Fruit fly (Drosophila melanogaster): ENCODE results near the gene Ucp4B.

The Ucp4B gene

dm6 chr2L:5948775-5949526 is 20.7 kb upstream of the Ucp4B start, which contains the start of gene CG9044 (continued):
- TF ChIP-seq Sin3A (optimal IDR thresholded peaks at IDR 0.05) (peak; percentile 63), ewg (GFP tag; optimal IDR thresholded peaks at IDR 0.05) (peak; percentile 63), Sox102F (GFP tag; optimal IDR thresholded peaks at IDR 0.05) (no peak), CG7357 (GFP tag; IDR thresholded peaks at IDR 0.05) (0 out of 3 replicates have a peak, but pooled peaks have one; percentile 6), dati (GFP tag; IDR thresholded peaks at IDR 0.05) (no peak), ken (GFP tag; IDR thresholded peaks at IDR 0.05) (0 out of 3 replicates have a peak, but pooled peaks have one; percentile 28), bab2 (GFP tag; optimal IDR thresholded peaks at IDR 0.05) (peak; percentile 67), grn (GFP tag; optimal IDR thresholded peaks at IDR 0.05) (peak; percentile 70), Bdp1 (GFP tag; optimal IDR thresholded peaks at IDR 0.05) (peak; percentile 21), Hmr (GFP tag; optimal IDR thresholded peaks at IDR 0.05) (peak; percentile 33), CG17802 (tag; optimal IDR thresholded peaks at IDR 0.05) (peak; percentile 27), Deaf1 (tag; optimal IDR thresholded peaks at IDR 0.05) (no peak), ranshi (GFP tag; IDR thresholded peaks at IDR 0.05) (no peak), phol (tag; optimal IDR thresholded peaks at IDR 0.05) (peak; percentile 78), sisA (GFP tag; IDR thresholded peaks at IDR 0.05) (peak; percentile 52), Side (GFP tag; optimal IDR thresholded peaks at IDR 0.05) (peak; percentile 55), CG9609 (GFP tag; optimal IDR thresholded peaks at IDR 0.05) (peak; percentile 61), CG17912 (GFP tag; optimal IDR thresholded peaks at IDR 0.05) (peak; percentile 2), CG8089 (GFP tag; optimal IDR thresholded peaks at IDR 0.05) (peak; percentile 33), fd3F (GFP tag; optimal IDR thresholded peaks at IDR 0.05) (peak; percentile 46), croc (GFP tag; conservative IDR thresholded peaks at IDR 0.05) (peak; percentile 28; the same call in 1 of the 3 replicates), CG34422 (GFP tag; IDR thresholded peaks at IDR 0.05) (peak; percentile 49; the same call in 1 of the 3 replicates), CG12219 (GFP tag; optimal IDR thresholded peaks at IDR 0.05) (no peak), CG17186 (GFP tag; optimal IDR thresholded peaks at IDR 0.05) (peak; percentile 44), kay (GFP tag; optimal IDR thresholded peaks at IDR 0.05) (peak; percentile 24), CG31224 (GFP tag; IDR thresholded peaks at IDR 0.05) (0 out of 2 replicates have a peak, but pooled peaks have one; percentile 21), onecut (GFP tag; IDR thresholded peaks at IDR 0.05) (no peak), CG2712 (tag; optimal IDR thresholded peaks at IDR 0.05) (peak; percentile 67), CG14710 (tag; optimal IDR thresholded peaks at IDR 0.05) (peak; percentile 81), jigr1 (GFP tag; IDR thresholded peaks at IDR 0.05) (0 out of 3 replicates have a peak, but pooled peaks have one; percentile 23), sc (optimal IDR thresholded peaks at IDR 0.05) (no peak), sc (GFP tag; optimal IDR thresholded peaks at IDR 0.05) (peak; percentile 1), CG13624 (GFP tag; optimal IDR thresholded peaks at IDR 0.05) (peak; percentile 37), sens (GFP tag) (peak; percentile 87), ham (GFP tag; IDR thresholded peaks at IDR 0.05) (no peak), chinmo (GFP tag; IDR thresholded peaks at IDR 0.05; ENCODE audit: partially characterized antibody) (peak; percentile 81; the same call in 2 of the 4 replicates), trh (GFP tag; optimal IDR thresholded peaks at IDR 0.05) (peak; percentile 52), eyg (GFP tag; optimal IDR thresholded peaks at IDR 0.05) (peak; percentile 26), D (optimal IDR thresholded peaks at IDR 0.05) (no peak), D (GFP tag; optimal IDR thresholded peaks at IDR 0.05) (peak; percentile 34), lbe (GFP tag; optimal IDR thresholded peaks at IDR 0.05) (peak; percentile 65), CG33557 (GFP tag; optimal IDR thresholded peaks at IDR 0.05) (peak; percentile 7), Dip3 (GFP tag; optimal IDR thresholded peaks at IDR 0.05) (peak; percentile 66), hb (GFP tag; IDR thresholded peaks at IDR 0.05; ENCODE audit: partially characterized antibody) (peak; percentile 89), run (tag; optimal IDR thresholded peaks at IDR 0.05) (no peak), CG17829 (tag; optimal IDR thresholded peaks at IDR 0.05) (peak; percentile 65), CG8924 (tag; optimal IDR thresholded peaks at IDR 0.05) (peak; percentile 34), ci (GFP tag; IDR thresholded peaks at IDR 0.05) (0 out of 3 replicates have a peak, but pooled peaks have one; percentile 48), NC2α (GFP tag; optimal IDR thresholded peaks at IDR 0.05) (peak; percentile 48), Dp (GFP tag; optimal IDR thresholded peaks at IDR 0.05) (peak; percentile 75)

Data from whole organism, embryonic.